Worm (Caenorhabditis elegans): Measurements from ENCODE around the gene mom-1.

ce11 chrX:6256969-6257368, 35.9 kb upstream of the mom-1 start:
- TF ChIP-seq unc-62 (GFP tag; optimal IDR thresholded peaks at IDR 0.05), result no peak
- no peak for TF ChIP-seq sptf-1 (tag; optimal IDR thresholded peaks at IDR 0.05)
- no peak for TF ChIP-seq elt-1 (tag; optimal IDR thresholded peaks at IDR 0.05; ENCODE audit: borderline replicate concordance, insufficient read depth)
- no peak for TF ChIP-seq snpc-4 (tag; optimal IDR thresholded peaks at IDR 0.05)
- no peak for TF ChIP-seq sem-2 (GFP tag; optimal IDR thresholded peaks at IDR 0.05)
- TF ChIP-seq ztf-11 (tag; optimal IDR thresholded peaks at IDR 0.05), result no peak
- TF ChIP-seq blmp-1 (tag; optimal IDR thresholded peaks at IDR 0.05), result no peak
- TF ChIP-seq nhr-2 (tag; optimal IDR thresholded peaks at IDR 0.05), result no peak
- no peak for TF ChIP-seq nhr-12 (tag; optimal IDR thresholded peaks at IDR 0.05)
- TF ChIP-seq lin-13 (tag; optimal IDR thresholded peaks at IDR 0.05), result no peak
